Worm (Caenorhabditis elegans): ENCODE results near the gene srh-217.

ce11 chrV:20212584-20212983, 17.2 kb upstream of the srh-217 start, which contains the start of gene Y113G7B.12:
- TF ChIP-seq flt-1 (GFP tag; IDR thresholded peaks at IDR 0.05) (no peak), ztf-29 (GFP tag; IDR thresholded peaks at IDR 0.05) (no peak), ref-1 (GFP tag; conservative IDR thresholded peaks at IDR 0.05) (no peak)

Measured in whole organism, midembryonic.